Worm (Caenorhabditis elegans) whole organism, mixed stage, embryonic: Measurements from ENCODE around the gene ins-4.

Source experiments
- M03D4.4 ChIP-seq: sonication (generic microtip); optimal IDR thresholded peaks from 2 replicates; lab custom pipeline; 2017; ENCODE audit warnings: mild to moderate bottlenecking, missing genetic modification characterization, missing compliant biosample characterization
- bed-3 ChIP-seq: fragments of 200-800 bp; sonication (Bioruptor generic); optimal IDR thresholded peaks from 3 replicates; lab custom pipeline; 2018; ENCODE audit warnings: mild to moderate bottlenecking, missing genetic modification characterization, moderate library complexity, missing compliant biosample characterization
- blmp-1 ChIP-seq: fragments of 150-350 bp; optimal IDR thresholded peaks from 2 replicates; lab custom pipeline; 2014; ENCODE audit warnings: missing biosample characterization, missing genetic modification characterization
- ceh-39 ChIP-seq: fragments of 150-350 bp; optimal IDR thresholded peaks from 2 replicates; lab custom pipeline; 2014; ENCODE audit warnings: missing biosample characterization, missing genetic modification characterization
- ceh-43 ChIP-seq: fragments of 200-800 bp; sonication (Bioruptor generic); optimal IDR thresholded peaks from 2 replicates; lab custom pipeline; 2018; ENCODE audit warnings: mild to moderate bottlenecking, missing genetic modification characterization, moderate library complexity, missing compliant biosample characterization
- ceh-83 ChIP-seq: fragments of 200-800 bp; sonication (Bioruptor generic); optimal IDR thresholded peaks from 2 replicates; lab custom pipeline; 2018; ENCODE audit warnings: mild to moderate bottlenecking, missing genetic modification characterization, missing compliant biosample characterization
- ces-1 ChIP-seq: fragments of 150-350 bp; optimal IDR thresholded peaks from 2 replicates; lab custom pipeline; 2014; ENCODE audit warnings: missing biosample characterization, missing genetic modification reagents, missing genetic modification characterization
- cnd-1 ChIP-seq: fragments of 200-800 bp; sonication (Bioruptor generic); optimal IDR thresholded peaks from 2 replicates; lab custom pipeline; 2018; ENCODE audit warnings: mild to moderate bottlenecking, missing genetic modification characterization, missing compliant biosample characterization
- drap-1 ChIP-seq: fragments of 200-800 bp; sonication (Bioruptor generic); optimal IDR thresholded peaks from 3 replicates; lab custom pipeline; 2018; ENCODE audit warnings: mild to moderate bottlenecking, missing genetic modification characterization, missing compliant biosample characterization
- elt-1 ChIP-seq: sonication (generic microtip); optimal IDR thresholded peaks from 2 replicates; lab custom pipeline; 2017; ENCODE audit warnings: missing genetic modification characterization, mild to moderate bottlenecking, missing compliant biosample characterization, antibody characterized with exemption, moderate library complexity, borderline replicate concordance; ENCODE audit not compliant: insufficient read depth
- elt-3 ChIP-seq: fragments of 150-350 bp; optimal IDR thresholded peaks from 2 replicates; lab custom pipeline; 2014; ENCODE audit warnings: missing biosample characterization, missing genetic modification characterization
- flh-1 ChIP-seq: fragments of 200-800 bp; sonication (Bioruptor generic); optimal IDR thresholded peaks from 2 replicates; lab custom pipeline; 2018; ENCODE audit warnings: mild to moderate bottlenecking, missing genetic modification characterization, moderate library complexity, missing compliant biosample characterization
- ham-2 ChIP-seq: fragments of 200-800 bp; sonication (Bioruptor generic); optimal IDR thresholded peaks from 2 replicates; lab custom pipeline; 2018; ENCODE audit warnings: mild to moderate bottlenecking, missing genetic modification characterization, missing compliant biosample characterization
- hlh-1 ChIP-seq: fragments of 150-350 bp; optimal IDR thresholded peaks from 2 replicates; lab custom pipeline; 2014; ENCODE audit warnings: missing biosample characterization, missing genetic modification reagents, missing genetic modification characterization
- lin-13 ChIP-seq: fragments of 150-350 bp; optimal IDR thresholded peaks from 2 replicates; lab custom pipeline; 2014; ENCODE audit warnings: missing biosample characterization, missing genetic modification characterization
- lin-32 ChIP-seq: fragments of 200-800 bp; sonication (Bioruptor generic); optimal IDR thresholded peaks from 2 replicates; lab custom pipeline; 2018; ENCODE audit warnings: mild to moderate bottlenecking, missing genetic modification characterization, missing compliant biosample characterization
- lsy-2 ChIP-seq: fragments of 150-350 bp; optimal IDR thresholded peaks from 2 replicates; lab custom pipeline; 2014; ENCODE audit warnings: missing biosample characterization, missing genetic modification characterization
- mab-5 ChIP-seq: fragments of 150-350 bp; optimal IDR thresholded peaks from 2 replicates; lab custom pipeline; 2014; ENCODE audit warnings: missing biosample characterization, missing genetic modification characterization
- mep-1 ChIP-seq: fragments of 150-350 bp; optimal IDR thresholded peaks from 2 replicates; lab custom pipeline; 2017; ENCODE audit warnings: missing biosample characterization, missing genetic modification reagents, missing genetic modification characterization, inconsistent platforms
- nhr-12 ChIP-seq: fragments of 150-350 bp; optimal IDR thresholded peaks from 2 replicates; lab custom pipeline; 2014; ENCODE audit warnings: missing biosample characterization, missing genetic modification characterization
- nhr-2 ChIP-seq: fragments of 150-350 bp; optimal IDR thresholded peaks from 2 replicates; lab custom pipeline; 2014; ENCODE audit warnings: missing biosample characterization, missing genetic modification characterization
- nhr-237 ChIP-seq: fragments of 150-350 bp; optimal IDR thresholded peaks from 2 replicates; lab custom pipeline; 2014; ENCODE audit warnings: missing biosample characterization, missing genetic modification characterization
- nhr-28 ChIP-seq: fragments of 150-350 bp; optimal IDR thresholded peaks from 2 replicates; lab custom pipeline; 2014; ENCODE audit warnings: missing biosample characterization, missing genetic modification characterization
- nhr-76 ChIP-seq: sonication (generic microtip); optimal IDR thresholded peaks from 2 replicates; lab custom pipeline; 2017; ENCODE audit warnings: missing biosample characterization, missing genetic modification characterization
- pha-4 ChIP-seq: fragments of 150-350 bp; optimal IDR thresholded peaks from 2 replicates; lab custom pipeline; 2018; ENCODE audit warnings: missing biosample characterization, missing genetic modification reagents, missing genetic modification characterization
- sem-2 ChIP-seq: fragments of 200-800 bp; sonication (Bioruptor generic); optimal IDR thresholded peaks from 2 replicates; lab custom pipeline; 2018; ENCODE audit warnings: mild to moderate bottlenecking, missing genetic modification characterization, missing compliant biosample characterization
- snpc-4 ChIP-seq: fragments of 150-350 bp; optimal IDR thresholded peaks from 2 replicates; lab custom pipeline; 2014; ENCODE audit warnings: missing biosample characterization, missing genetic modification characterization
- sptf-1 ChIP-seq: sonication (generic microtip); optimal IDR thresholded peaks from 2 replicates; lab custom pipeline; 2017; ENCODE audit warnings: mild to moderate bottlenecking, missing genetic modification characterization, moderate library complexity, missing compliant biosample characterization
- tbx-8 ChIP-seq: fragments of 200-800 bp; sonication (Bioruptor generic); optimal IDR thresholded peaks from 2 replicates; lab custom pipeline; 2018; ENCODE audit warnings: mild to moderate bottlenecking, missing genetic modification characterization, moderate library complexity, missing compliant biosample characterization
- unc-120 ChIP-seq: sonication (generic microtip); optimal IDR thresholded peaks from 2 replicates; lab custom pipeline; 2017; ENCODE audit warnings: missing genetic modification characterization, missing compliant biosample characterization; ENCODE audit not compliant: poor library complexity, severe bottlenecking
- unc-39 ChIP-seq: fragments of 150-350 bp; optimal IDR thresholded peaks from 2 replicates; lab custom pipeline; 2014; ENCODE audit warnings: missing biosample characterization, missing genetic modification characterization
- unc-62 ChIP-seq: fragments of 150-350 bp; optimal IDR thresholded peaks from 2 replicates; lab custom pipeline; 2014; ENCODE audit warnings: missing biosample characterization, missing genetic modification reagents, missing genetic modification characterization
- zip-8 ChIP-seq: fragments of 150-350 bp; optimal IDR thresholded peaks from 2 replicates; lab custom pipeline; 2014; ENCODE audit warnings: missing biosample characterization, missing genetic modification characterization
- ztf-11 ChIP-seq: fragments of 150-350 bp; optimal IDR thresholded peaks from 2 replicates; lab custom pipeline; 2014; ENCODE audit warnings: missing biosample characterization, missing genetic modification characterization

Gene ins-4

DNA sequence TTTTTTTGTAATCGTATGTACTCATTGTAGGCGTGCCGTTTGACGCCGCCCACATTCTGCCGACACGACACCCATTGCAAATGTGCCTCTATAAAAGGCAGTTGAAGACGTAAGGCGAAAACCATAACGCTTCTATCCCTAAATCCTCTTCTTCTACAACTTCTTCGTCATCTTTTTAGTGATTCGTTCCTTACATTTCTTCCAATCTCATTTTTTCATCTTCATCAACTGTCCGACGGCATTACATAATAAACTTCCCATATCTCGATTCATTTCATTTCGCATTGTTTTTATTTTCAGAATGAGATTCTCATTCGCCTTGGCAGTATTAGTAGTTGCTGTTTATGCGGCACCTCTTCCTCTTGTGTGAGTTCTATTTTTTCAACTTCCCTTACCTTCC is 24.2 kb downstream of the ins-4 start, which contains the start of gene ZK84.1:
ZK84.1 (plus strand) TSS at position 301 of the 400 bp plus-strand sequence.
- TF ChIP-seq sptf-1 = no peak
- no peak for TF ChIP-seq lin-32 (GFP tag; lab: Kevin White, UChicago)
- no peak for TF ChIP-seq lsy-2 (tag; lab: Kevin White, UChicago)
- TF ChIP-seq nhr-28 = no peak
- no peak for TF ChIP-seq hlh-1 (tag; lab: Kevin White, UChicago)
- TF ChIP-seq drap-1 (GFP tag; lab: Kevin White, UChicago) = no peak
- no peak for TF ChIP-seq nhr-2

DNA sequence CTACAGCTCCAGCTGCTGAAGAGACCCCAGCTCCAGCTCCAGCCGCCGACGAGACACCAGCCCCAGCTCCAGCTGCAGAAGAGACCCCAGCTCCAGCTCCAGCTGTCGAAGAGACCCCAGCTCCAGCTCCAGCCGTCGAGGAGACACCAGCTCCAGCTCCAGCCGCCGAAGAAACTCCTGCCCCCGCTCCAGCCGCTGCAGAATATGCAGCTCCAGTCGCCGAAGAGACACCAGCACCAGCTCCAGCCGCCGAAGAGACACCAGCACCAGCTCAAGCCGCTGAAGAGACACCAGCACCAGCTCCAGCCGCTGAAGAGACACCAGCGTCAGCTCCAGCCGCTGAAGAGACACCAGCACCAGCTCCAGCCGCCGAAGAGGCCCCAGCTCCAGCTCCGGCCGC is 26.4 kb downstream of the ins-4 start:
- TF ChIP-seq ceh-83 (GFP tag; lab: Kevin White, UChicago) (no peak), ztf-11 (tag; lab: Kevin White, UChicago) (no peak), nhr-12 (no peak), mep-1 (tag; lab: Kevin White, UChicago) (no peak), nhr-2 (no peak), nhr-237 (no peak), ceh-43 (no peak), unc-62 (GFP tag; lab: Kevin White, UChicago) (no peak), drap-1 (GFP tag; lab: Kevin White, UChicago) (no peak), ceh-39 (tag; lab: Kevin White, UChicago) (no peak), nhr-28 (no peak), lin-32 (GFP tag; lab: Kevin White, UChicago) (no peak), unc-39 (no peak), nhr-76 (no peak), pha-4 (tag; lab: Kevin White, UChicago) (no peak), ham-2 (GFP tag; lab: Kevin White, UChicago) (no peak), blmp-1 (no peak), mab-5 (tag; lab: Kevin White, UChicago) (no peak)
- TF ChIP-seq, all 35 proteins: peak for 0

DNA sequence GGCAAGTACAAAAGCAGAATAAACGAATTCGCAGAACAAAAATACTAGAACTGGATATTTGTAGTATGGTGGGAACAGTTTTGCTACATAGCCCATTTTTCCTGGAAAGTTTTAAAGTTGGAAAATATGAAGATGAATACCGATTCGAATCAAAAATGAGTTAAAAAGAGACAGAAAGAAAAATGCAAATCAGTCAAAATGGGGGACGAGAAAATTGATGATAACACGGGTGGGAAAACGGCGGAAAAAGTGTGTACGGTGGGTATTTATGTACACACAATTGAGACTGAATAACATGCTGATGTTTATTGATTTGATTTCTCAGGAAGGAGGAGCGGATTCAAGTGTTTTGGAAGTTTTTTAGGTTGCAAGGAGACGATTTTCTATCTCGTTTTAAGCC is 28.7 kb downstream of the ins-4 start, which contains the start of gene R12C12.9:
R12C12.9 (minus strand) TSS at position 101 of the 400 bp plus-strand sequence.
- TF ChIP-seq mab-5 (tag; lab: Kevin White, UChicago) = no peak
- TF ChIP-seq unc-39 = no peak
- TF ChIP-seq unc-62 (GFP tag; lab: Kevin White, UChicago) = no peak
- TF ChIP-seq ztf-11 (tag; lab: Kevin White, UChicago) = no peak
- TF ChIP-seq lin-32 (GFP tag; lab: Kevin White, UChicago) = no peak
- no peak for TF ChIP-seq ces-1 (GFP tag; lab: Kevin White, UChicago)
- TF ChIP-seq bed-3 (GFP tag; lab: Kevin White, UChicago) = no peak
- TF ChIP-seq elt-3 (tag; lab: Kevin White, UChicago) = no peak
- TF ChIP-seq ceh-43 = no peak
- no peak for TF ChIP-seq drap-1 (GFP tag; lab: Kevin White, UChicago)
- no peak for TF ChIP-seq cnd-1 (tag; lab: Kevin White, UChicago)
- no peak for TF ChIP-seq tbx-8 (GFP tag; lab: Kevin White, UChicago)
- TF ChIP-seq lin-13 = no peak
- no peak for TF ChIP-seq snpc-4 (tag; lab: Kevin White, UChicago)
- TF ChIP-seq nhr-237 = no peak
- TF ChIP-seq elt-1 (tag; lab: Kevin White, UChicago) = no peak
- no peak for TF ChIP-seq pha-4 (tag; lab: Kevin White, UChicago)
- TF ChIP-seq lsy-2 (tag; lab: Kevin White, UChicago) = no peak

DNA sequence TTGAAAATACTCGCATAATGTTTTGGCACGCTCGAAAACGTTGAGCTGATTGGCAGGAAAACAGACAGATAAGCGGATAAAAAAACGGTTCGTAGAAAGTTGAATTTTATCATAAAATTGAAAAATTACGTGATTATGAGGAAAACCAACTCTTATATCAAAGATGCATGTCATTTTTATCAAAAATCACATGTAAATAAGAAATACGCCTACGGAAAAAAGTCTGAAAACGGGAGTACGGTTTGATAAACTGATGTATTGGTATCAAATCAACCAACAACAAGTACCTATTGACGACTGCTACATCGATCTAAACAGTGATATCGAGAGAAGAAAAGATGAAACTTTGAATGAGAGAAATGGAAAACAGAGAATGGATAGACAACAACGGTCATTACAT is 29.5 kb downstream of the ins-4 start:
- TF ChIP-seq bed-3 (GFP tag; lab: Kevin White, UChicago) (no peak), flh-1 (GFP tag; lab: Kevin White, UChicago) (no peak), hlh-1 (tag; lab: Kevin White, UChicago) (no peak), ceh-39 (tag; lab: Kevin White, UChicago) (no peak), zip-8 (no peak), blmp-1 (no peak), sptf-1 (no peak), ces-1 (GFP tag; lab: Kevin White, UChicago) (no peak), elt-3 (tag; lab: Kevin White, UChicago) (no peak), nhr-237 (no peak)

DNA sequence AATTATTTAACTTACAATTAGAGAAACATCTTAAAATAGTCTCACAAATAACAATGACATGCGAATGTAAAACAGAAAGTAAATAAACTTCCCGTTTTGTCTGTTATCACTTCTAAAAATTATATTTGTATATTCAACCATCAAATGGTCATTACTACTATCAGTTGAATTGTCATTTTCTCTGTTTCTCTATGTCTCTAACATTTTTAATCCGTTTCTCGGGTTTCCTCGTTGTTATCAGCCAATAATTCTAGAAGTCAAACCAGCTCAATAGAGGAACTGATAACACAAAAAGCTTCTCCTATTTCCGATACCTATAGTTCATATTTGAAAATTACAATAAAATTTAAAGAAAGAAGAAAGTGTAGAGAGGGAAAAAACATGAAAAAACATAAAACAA is 30.5 kb downstream of the ins-4 start:
- TF ChIP-seq drap-1 (GFP tag; lab: Kevin White, UChicago) (no peak), flh-1 (GFP tag; lab: Kevin White, UChicago) (no peak), elt-1 (tag; lab: Kevin White, UChicago) (no peak), ceh-43 (no peak), lin-32 (GFP tag; lab: Kevin White, UChicago) (no peak), snpc-4 (tag; lab: Kevin White, UChicago) (no peak), ces-1 (GFP tag; lab: Kevin White, UChicago) (no peak), zip-8 (no peak), bed-3 (GFP tag; lab: Kevin White, UChicago) (no peak), nhr-2 (no peak), hlh-1 (tag; lab: Kevin White, UChicago) (no peak), nhr-237 (no peak), elt-3 (tag; lab: Kevin White, UChicago) (no peak), ceh-39 (tag; lab: Kevin White, UChicago) (no peak), nhr-28 (no peak), nhr-76 (no peak), sem-2 (GFP tag; lab: Kevin White, UChicago) (no peak), unc-120 (tag; lab: Kevin White, UChicago) (no peak), cnd-1 (tag; lab: Kevin White, UChicago) (no peak), M03D4.4 (tag; lab: Kevin White, UChicago) (no peak)
- TF ChIP-seq, all 35 proteins: peak for 0
